Fruit fly (Drosophila melanogaster) whole organism: ENCODE results near the gene CG13857.

Experiments
- CG8478 ChIP-seq: fragments of >200 bp; optimal IDR thresholded peaks from 2 replicates; lab custom pipeline; 2018; ENCODE audit warnings: inconsistent platforms
- Dll ChIP-seq: fragments of >200 bp; optimal IDR thresholded peaks from 2 replicates; lab custom pipeline; 2017
- EcR ChIP-seq, 2 experiments: fragments of >200 bp; optimal IDR thresholded peaks; 2 replicates each; lab custom pipeline; 2017; ENCODE audit warnings: missing biosample characterization in 2 of 2, missing genetic modification characterization in 2 of 2, missing genetic modification reagents in 2 of 2
- pan ChIP-seq: fragments of >200 bp; optimal IDR thresholded peaks from 2 replicates; lab custom pipeline; 2017
- psq ChIP-seq: fragments of >200 bp; optimal IDR thresholded peaks from 2 replicates; lab custom pipeline; 2017
- usp ChIP-seq: fragments of >200 bp; optimal IDR thresholded peaks from 2 replicates; lab custom pipeline; 2017; ENCODE audit warnings: missing biosample characterization, missing genetic modification characterization, mixed read lengths

CG13857 gene

dm6 chr3R:22394004-22394403 is at the start of gene CG13857:
Gene CG13857 (minus strand): TSS chr3R:22394104.
- TF ChIP-seq CG8478 (lab: Kevin White, UChicago) (no peak), psq (lab: Kevin White, UChicago) (no peak), Dll (lab: Kevin White, UChicago) (no peak), EcR (GFP tag; optimal IDR thresholded peaks at IDR 0.05; lab: Kevin White, UChicago) (no peak), usp (GFP tag; lab: Kevin White, UChicago) (no peak), pan (lab: Kevin White, UChicago) (no peak)

- TF ChIP-seq EcR (GFP tag; optimal IDR thresholded peaks at IDR 0.05; lab: Kevin White, UChicago) (no peak), Dll (lab: Kevin White, UChicago) (no peak), pan (lab: Kevin White, UChicago) (no peak), psq (lab: Kevin White, UChicago) (no peak), CG8478 (lab: Kevin White, UChicago) (no peak), usp (GFP tag; lab: Kevin White, UChicago) (no peak)
Observed at dm6 chr3R:22438301-22438700, 44.4 kb upstream of the CG13857 start.

dm6 chr3R:22436050-22436449 is 42.1 kb upstream of the CG13857 start, which contains the start of gene CG13847:
Gene CG13847 (minus strand): TSS chr3R:22436150.
- TF ChIP-seq EcR (GFP tag; optimal IDR thresholded peaks at IDR 0.05; lab: Kevin White, UChicago): no peak
- no peak for TF ChIP-seq Dll (lab: Kevin White, UChicago)
- no peak for TF ChIP-seq CG8478 (lab: Kevin White, UChicago)
- no peak for TF ChIP-seq psq (lab: Kevin White, UChicago)
- no peak for TF ChIP-seq usp (GFP tag; lab: Kevin White, UChicago)
- TF ChIP-seq pan (lab: Kevin White, UChicago): no peak

- TF ChIP-seq psq (lab: Kevin White, UChicago) (no peak), EcR (GFP tag; optimal IDR thresholded peaks at IDR 0.05; lab: Kevin White, UChicago) (no peak), pan (lab: Kevin White, UChicago) (no peak), Dll (lab: Kevin White, UChicago) (no peak), CG8478 (lab: Kevin White, UChicago) (no peak), usp (GFP tag; lab: Kevin White, UChicago) (no peak)
Observed at dm6 chr3R:22432200-22432804, 38.4 kb upstream of the CG13857 start.

- TF ChIP-seq psq (lab: Kevin White, UChicago) (no peak), Dll (lab: Kevin White, UChicago) (no peak), usp (GFP tag; lab: Kevin White, UChicago) (no peak), pan (lab: Kevin White, UChicago) (no peak), EcR (GFP tag; optimal IDR thresholded peaks at IDR 0.05; lab: Kevin White, UChicago) (no peak), CG8478 (lab: Kevin White, UChicago) (no peak)
Observed at dm6 chr3R:22424602-22425190, 30.8 kb upstream of the CG13857 start, which contains the start of gene pinta. Gene pinta (minus strand): TSS chr3R:22424929.

dm6 chr3R:22423996-22424395 is 30.1 kb upstream of the CG13857 start:
- TF ChIP-seq pan (lab: Kevin White, UChicago) (no peak), CG8478 (lab: Kevin White, UChicago) (no peak), psq (lab: Kevin White, UChicago) (no peak), EcR (GFP tag; optimal IDR thresholded peaks at IDR 0.05; lab: Kevin White, UChicago) (no peak), usp (GFP tag; lab: Kevin White, UChicago) (no peak), Dll (lab: Kevin White, UChicago) (no peak)

dm6 chr3R:22421618-22422017 is 27.7 kb upstream of the CG13857 start:
- no peak for TF ChIP-seq Dll (lab: Kevin White, UChicago)

dm6 chr3R:22420911-22421310 is 27.0 kb upstream of the CG13857 start, which contains the start of the genes Nop56 and mats:
Gene Nop56 (minus strand): TSS chr3R:22421068.
Gene mats (plus strand): TSS chr3R:22421161.
- no peak for TF ChIP-seq CG8478 (lab: Kevin White, UChicago)
- no peak for TF ChIP-seq pan (lab: Kevin White, UChicago)
- TF ChIP-seq psq (lab: Kevin White, UChicago): no peak

dm6 chr3R:22411879-22412587 is 18.1 kb upstream of the CG13857 start:
- no peak for TF ChIP-seq psq (lab: Kevin White, UChicago)
- TF ChIP-seq CG8478 (lab: Kevin White, UChicago): no peak
- TF ChIP-seq usp (GFP tag; lab: Kevin White, UChicago): no peak
- no peak for TF ChIP-seq Dll (lab: Kevin White, UChicago)
- TF ChIP-seq EcR (GFP tag; optimal IDR thresholded peaks at IDR 0.05; lab: Kevin White, UChicago): no peak
- TF ChIP-seq pan (lab: Kevin White, UChicago): no peak

- TF ChIP-seq pan (lab: Kevin White, UChicago) (no peak), psq (lab: Kevin White, UChicago) (no peak), usp (GFP tag; lab: Kevin White, UChicago) (no peak), EcR (GFP tag; optimal IDR thresholded peaks at IDR 0.05; lab: Kevin White, UChicago) (no peak), Dll (lab: Kevin White, UChicago) (no peak), CG8478 (lab: Kevin White, UChicago) (no peak)
Observed at dm6 chr3R:22410537-22411360, 16.8 kb upstream of the CG13857 start, which contains the start of the genes CG13850 and lqfR. Gene CG13850 (minus strand): TSS chr3R:22410915. Gene lqfR (plus strand): TSS chr3R:22411301.
